Worm (Caenorhabditis elegans): ENCODE measurements around the gene nonu-1.

DNA sequence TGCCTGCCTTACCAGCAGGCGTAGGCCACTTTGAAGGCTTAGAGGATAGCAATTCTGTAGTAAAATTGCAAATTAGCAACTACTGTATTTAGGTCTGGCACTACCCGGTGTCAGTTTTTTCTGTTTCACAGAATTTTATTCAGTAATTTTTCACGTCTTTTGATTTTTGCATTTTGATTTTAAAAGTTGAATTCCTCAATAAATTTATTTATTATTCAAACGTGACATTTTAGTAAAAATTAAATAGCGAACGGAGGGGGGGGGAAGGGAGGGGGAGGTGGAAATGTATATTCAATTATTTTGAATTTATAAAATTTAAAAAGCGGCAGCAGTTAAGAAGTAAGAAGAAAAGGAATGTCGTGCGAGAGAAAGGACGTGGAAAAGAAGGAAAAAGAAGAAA lies 32.5 kb downstream of the nonu-1 start, which contains the start of gene F26A1.4:
- no peak for TF ChIP-seq bed-2 (GFP tag; IDR thresholded peaks at IDR 0.05)
- no peak for TF ChIP-seq B0035.1 (tag; optimal IDR thresholded peaks at IDR 0.05)
- no peak for TF ChIP-seq F23B12.7 (tag; optimal IDR thresholded peaks at IDR 0.05; ENCODE audit: insufficient read depth)
- TF ChIP-seq snpc-4 (GFP tag; optimal IDR thresholded peaks at IDR 0.05), result no peak
- no peak for TF ChIP-seq snpc-4 (tag; optimal IDR thresholded peaks at IDR 0.05)
- no peak for TF ChIP-seq madf-6 (GFP tag; IDR thresholded peaks at IDR 0.05)
- TF ChIP-seq ama-1 (optimal IDR thresholded peaks at IDR 0.05), result no peak
- no peak for TF ChIP-seq ama-1 (GFP tag; optimal IDR thresholded peaks at IDR 0.05)
- TF ChIP-seq gei-17 (GFP tag; optimal IDR thresholded peaks at IDR 0.05), result no peak
- no peak for TF ChIP-seq attf-6 (GFP tag; IDR thresholded peaks at IDR 0.05)
- TF ChIP-seq him-1 (tag; optimal IDR thresholded peaks at IDR 0.05), result no peak
- no peak for TF ChIP-seq K12H6.12 (tag; optimal IDR thresholded peaks at IDR 0.05)
- no peak for TF ChIP-seq Y53F4B.3 (GFP tag; IDR thresholded peaks at IDR 0.05)
